Worm (Caenorhabditis elegans) whole organism, L2 larva: ENCODE measurements around the gene R09A8.9.

Experiments used
- aly-2 ChIP-seq: fragments of 150-350 bp; optimal IDR thresholded peaks from 2 replicates; lab custom pipeline; 2014; ENCODE audit warnings: missing biosample characterization, missing genetic modification characterization
- nhr-23 ChIP-seq: fragments of 150-350 bp; optimal IDR thresholded peaks from 2 replicates; lab custom pipeline; 2014; ENCODE audit warnings: missing biosample characterization, missing genetic modification reagents, missing genetic modification characterization

DNA sequence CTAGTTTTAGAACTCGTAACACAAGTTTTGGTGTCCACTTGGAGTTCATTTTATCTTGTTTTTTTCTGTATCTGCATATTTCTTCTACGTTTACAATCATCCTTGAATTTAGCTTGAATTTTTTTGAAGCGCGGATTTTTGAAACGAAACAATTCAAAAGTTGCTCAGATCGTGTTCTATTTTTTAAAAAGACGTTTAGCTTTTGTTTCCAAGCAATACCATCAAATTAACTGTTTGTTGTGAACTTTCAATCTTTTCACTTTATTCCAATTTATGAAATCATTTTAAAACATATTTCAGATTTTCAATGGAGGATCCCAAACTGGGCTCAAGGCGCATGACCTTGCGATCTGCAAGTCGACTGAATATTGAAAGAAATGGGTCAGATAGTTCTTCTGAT, 15.4 kb downstream of the R09A8.9 start, which contains the start of gene R09A8.2:
- TF ChIP-seq nhr-23 (tag; lab: Kevin White, UChicago) (no peak), aly-2 (tag; lab: Kevin White, UChicago) (no peak)
